Worm (Caenorhabditis elegans) whole organism, L4/young adult: ENCODE results near the gene srj-6.

Experiments used
- W03F9.2 ChIP-seq: fragments of 150-350 bp; optimal IDR thresholded peaks from 2 replicates; lab custom pipeline; 2014; ENCODE audit warnings: missing biosample characterization, missing genetic modification characterization
- dao-5 ChIP-seq: sonication (generic microtip); optimal IDR thresholded peaks from 2 replicates; lab custom pipeline; 2016; ENCODE audit warnings: missing genotype, missing genetic modification characterization, moderate library complexity, missing compliant biosample characterization
- him-1 ChIP-seq: sonication (generic microtip); optimal IDR thresholded peaks from 2 replicates; lab custom pipeline; 2016; ENCODE audit warnings: missing genotype, missing genetic modification reagents, missing genetic modification characterization, missing compliant biosample characterization

DNA sequence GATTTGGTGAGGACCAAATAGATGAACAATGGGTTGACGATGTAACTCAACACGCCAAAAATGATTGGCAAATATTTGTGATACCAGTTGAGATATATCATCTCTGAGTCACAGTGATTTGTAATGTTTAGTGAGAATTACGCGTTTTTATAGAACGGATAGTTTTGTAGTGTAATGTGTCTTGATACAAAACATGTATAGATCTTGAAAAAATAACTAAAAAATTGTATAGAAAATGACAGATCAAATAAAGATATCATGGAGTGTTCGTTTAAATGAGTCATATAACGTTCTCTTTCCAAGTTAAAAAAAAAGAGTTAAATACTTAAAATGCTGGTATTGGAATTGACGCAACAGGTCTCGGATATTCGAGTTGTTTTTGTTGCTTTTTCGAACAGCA, at the start of gene srj-6:
- TF ChIP-seq him-1 (tag; lab: Kevin White, UChicago) (no peak), dao-5 (tag; lab: Kevin White, UChicago) (no peak), W03F9.2 (tag; lab: Kevin White, UChicago) (no peak)
